Worm (Caenorhabditis elegans) whole organism, L2 larva: Measurements from ENCODE around the gene Y2H9A.4.

Experiments used
- Y55F3AM.14 ChIP-seq: fragments of 200-800 bp; sonication (Bioruptor generic); optimal IDR thresholded peaks from 2 replicates; lab custom pipeline; 2018; ENCODE audit warnings: mild to moderate bottlenecking, missing genetic modification characterization, missing compliant biosample characterization
- aly-2 ChIP-seq: fragments of 150-350 bp; optimal IDR thresholded peaks from 2 replicates; lab custom pipeline; 2014; ENCODE audit warnings: missing biosample characterization, missing genetic modification characterization
- ceh-82 ChIP-seq: fragments of 150-350 bp; optimal IDR thresholded peaks from 2 replicates; lab custom pipeline; 2014; ENCODE audit warnings: missing biosample characterization, missing genetic modification characterization
- elt-3 ChIP-seq: sonication (generic microtip); optimal IDR thresholded peaks from 2 replicates; lab custom pipeline; 2017; ENCODE audit warnings: missing biosample characterization, missing genetic modification characterization
- mdl-1 ChIP-seq, 2 experiments: fragments of 150-350 bp in 1 of 2; sonication (generic microtip) in 1 of 2; optimal IDR thresholded peaks; 2 replicates each; lab custom pipeline; 2017; ENCODE audit warnings: missing biosample characterization in 2 of 2, missing genetic modification characterization in 2 of 2
- nhr-11 ChIP-seq: fragments of 150-350 bp; optimal IDR thresholded peaks from 2 replicates; lab custom pipeline; 2014; ENCODE audit warnings: missing biosample characterization, missing genetic modification characterization
- nhr-12 ChIP-seq: fragments of 150-350 bp; optimal IDR thresholded peaks from 2 replicates; lab custom pipeline; 2014; ENCODE audit warnings: missing biosample characterization, missing genetic modification characterization
- nhr-25 ChIP-seq: fragments of 150-350 bp; sonication (generic microtip); optimal IDR thresholded peaks from 3 replicates; lab custom pipeline; 2014; ENCODE audit warnings: missing biosample characterization, missing genetic modification characterization
- nhr-77 ChIP-seq: fragments of 150-350 bp; optimal IDR thresholded peaks from 2 replicates; lab custom pipeline; 2014; ENCODE audit warnings: missing biosample characterization, missing genetic modification characterization
- unc-62 ChIP-seq: fragments of 150-350 bp; optimal IDR thresholded peaks from 2 replicates; lab custom pipeline; 2014; ENCODE audit warnings: missing biosample characterization, missing genetic modification reagents, missing genetic modification characterization
- ztf-11 ChIP-seq: sonication (generic microtip); optimal IDR thresholded peaks from 2 replicates; lab custom pipeline; 2017; ENCODE audit warnings: missing biosample characterization, missing genetic modification characterization
- ztf-4 ChIP-seq: fragments of 150-350 bp; optimal IDR thresholded peaks from 2 replicates; lab custom pipeline; 2014; ENCODE audit warnings: missing biosample characterization, missing genetic modification characterization

ce11 chrV:13472062-13472461, 26.4 kb downstream of the Y2H9A.4 start:
- no peak for TF ChIP-seq mdl-1 (tag; optimal IDR thresholded peaks at IDR 0.05; lab: Kevin White, UChicago)
- no peak for TF ChIP-seq unc-62
- TF ChIP-seq Y55F3AM.14 (GFP tag; lab: Kevin White, UChicago), result no peak
- TF ChIP-seq ceh-82 (tag; lab: Kevin White, UChicago), result no peak
- no peak for TF ChIP-seq nhr-25
- no peak for TF ChIP-seq aly-2 (tag; lab: Kevin White, UChicago)
- no peak for TF ChIP-seq nhr-12 (tag; lab: Kevin White, UChicago)
- no peak for TF ChIP-seq nhr-77 (tag; lab: Kevin White, UChicago)
- TF ChIP-seq nhr-11 (tag; lab: Kevin White, UChicago), result no peak
- TF ChIP-seq ztf-11 (tag; lab: Kevin White, UChicago), result no peak
- no peak for TF ChIP-seq ztf-4 (tag; lab: Kevin White, UChicago)
- TF ChIP-seq elt-3 (tag; lab: Kevin White, UChicago), result no peak
